Worm (Caenorhabditis elegans) whole organism, young adult: ENCODE data around the gene nspc-20.

Source experiments
- bed-2 ChIP-seq: fragments of 200-800 bp; sonication (Bioruptor generic); IDR thresholded peaks from 2 replicates; pipeline ENCODE4 v1.3.6; 2022; ENCODE audit warnings: missing genetic modification reagents, missing genetic modification characterization, missing compliant biosample characterization
- efl-1 ChIP-seq: fragments of 150-350 bp; optimal IDR thresholded peaks from 2 replicates; lab custom pipeline; 2014; ENCODE audit warnings: missing biosample characterization, missing genetic modification reagents, missing genetic modification characterization
- egl-44 ChIP-seq: fragments of 200-800 bp; sonication (Bioruptor generic); IDR thresholded peaks from 2 replicates; pipeline ENCODE4 v1.3.6; 2022; ENCODE audit warnings: missing genetic modification reagents, missing genetic modification characterization, missing compliant biosample characterization
- fkh-3 ChIP-seq: sonication (generic microtip); optimal IDR thresholded peaks from 2 replicates; lab custom pipeline; 2016; ENCODE audit warnings: mild to moderate bottlenecking, missing genetic modification characterization, missing compliant biosample characterization
- him-1 ChIP-seq: sonication (generic microtip); optimal IDR thresholded peaks from 2 replicates; lab custom pipeline; 2016; ENCODE audit warnings: missing genotype, missing genetic modification reagents, missing genetic modification characterization, missing compliant biosample characterization
- let-607 ChIP-seq, 2 experiments: fragments of 200-800 bp in 1 of 2; sonication (Bioruptor generic) in 1 of 2; sonication (generic microtip) in 1 of 2; optimal IDR thresholded peaks; 2 replicates each; lab custom pipeline; 2016 to 2018; ENCODE audit warnings: mild to moderate bottlenecking in 2 of 2, missing compliant biosample characterization in 2 of 2, missing genetic modification characterization in 2 of 2, moderate library complexity in 2 of 2, missing genotype in 1 of 2
- nfya-1 ChIP-seq: sonication (generic microtip); optimal IDR thresholded peaks from 2 replicates; lab custom pipeline; 2017; ENCODE audit warnings: antibody characterized with exemption, missing compliant biosample characterization, missing genetic modification characterization, borderline replicate concordance; ENCODE audit not compliant: insufficient read depth
- nhr-90 ChIP-seq: sonication (generic microtip); optimal IDR thresholded peaks from 2 replicates; lab custom pipeline; 2016; ENCODE audit warnings: missing genotype, mild to moderate bottlenecking, missing genetic modification characterization, missing compliant biosample characterization
- repo-1 ChIP-seq: sonication (generic microtip); optimal IDR thresholded peaks from 2 replicates; lab custom pipeline; 2017; ENCODE audit warnings: mild to moderate bottlenecking, missing genetic modification characterization, missing compliant biosample characterization
- sea-2 ChIP-seq: fragments of 200-800 bp; sonication (Bioruptor generic); IDR thresholded peaks from 2 replicates; pipeline ENCODE4 v1.3.6; 2022; ENCODE audit warnings: missing genetic modification characterization, missing compliant biosample characterization

DNA sequence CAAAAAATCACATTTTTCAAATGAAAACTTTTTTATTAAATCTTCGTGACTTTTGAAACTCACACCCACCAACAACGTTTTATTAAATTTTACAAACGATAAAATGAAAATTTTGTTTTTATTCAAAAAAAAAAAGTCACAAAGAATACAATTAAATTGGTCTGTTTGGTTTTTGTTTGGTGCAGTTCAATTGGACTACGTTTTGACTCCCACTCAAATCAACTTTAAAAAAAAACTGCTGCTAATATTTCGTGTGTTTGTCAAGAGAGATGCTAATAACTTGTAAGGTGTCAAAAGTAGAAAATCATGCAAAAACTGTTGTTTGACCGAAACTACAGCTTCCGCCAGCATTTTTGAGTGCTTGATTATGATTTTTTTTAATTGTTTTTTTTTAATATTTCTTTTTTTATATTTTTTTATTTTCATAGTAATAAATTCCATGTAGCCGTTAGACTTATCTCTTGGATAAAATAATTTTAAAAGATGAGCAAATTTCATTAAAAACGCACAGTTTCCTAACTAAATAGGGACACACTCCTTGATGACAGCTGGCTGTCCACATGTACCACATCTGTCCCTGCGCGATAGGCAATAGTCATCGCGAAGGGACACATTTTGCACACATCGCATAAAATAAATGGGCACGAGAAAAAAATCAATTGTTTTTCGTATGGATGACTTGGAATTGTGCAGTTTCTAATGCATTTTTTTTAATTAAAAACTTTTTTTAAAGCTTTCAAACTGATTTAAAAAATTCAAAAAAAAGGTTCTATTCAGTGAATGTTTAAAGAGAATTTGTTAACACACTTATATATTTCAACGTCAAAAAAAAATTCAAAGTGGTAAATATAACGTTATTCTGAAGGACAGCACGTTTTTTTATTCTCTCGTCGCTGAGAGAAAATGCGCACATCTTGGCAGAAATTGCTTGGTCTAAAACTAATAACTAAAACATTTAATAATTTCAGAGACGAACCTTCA lies 4.4 kb downstream of the nspc-20 start:
- TF ChIP-seq nfya-1 (tag; lab: Kevin White, UChicago) (no peak), him-1 (tag; lab: Kevin White, UChicago) (no peak), repo-1 (tag; lab: Kevin White, UChicago) (peak; percentile 100), sea-2 (GFP tag; lab: Robert Waterston, UW) (peak; percentile 86), egl-44 (GFP tag; lab: Robert Waterston, UW) (peak; percentile 95), efl-1 (GFP tag; lab: Kevin White, UChicago) (peak; percentile 27), bed-2 (GFP tag; lab: Robert Waterston, UW) (peak; percentile 89), fkh-3 (tag; lab: Kevin White, UChicago) (no peak), nhr-90 (tag; lab: Kevin White, UChicago) (peak; percentile 91), let-607 (tag; optimal IDR thresholded peaks at IDR 0.05; lab: Kevin White, UChicago) (peak; percentile 78 to 95)
